Fruit fly (Drosophila melanogaster) whole organism, pupa: ENCODE measurements around the gene Pat1.

Experiments
- CG13204 ChIP-seq: fragments of 200-800 bp; sonication (Bioruptor generic); optimal IDR thresholded peaks from 2 replicates; lab custom pipeline; 2018; ENCODE audit warnings: missing biosample characterization, mild to moderate bottlenecking, missing genetic modification characterization, moderate library complexity
- CG14655 ChIP-seq: fragments of 200-800 bp; sonication (Bioruptor generic); optimal IDR thresholded peaks from 3 replicates; lab custom pipeline; 2017; ENCODE audit warnings: mild to moderate bottlenecking, missing biosample characterization, missing genetic modification reagents, missing genetic modification characterization
- CG32121 ChIP-seq: fragments of 200-800 bp; sonication (Bioruptor generic); IDR thresholded peaks from 2 replicates; pipeline ENCODE4 v1.3.6; 2022; ENCODE audit warnings: missing biosample characterization, missing genetic modification characterization
- CG4496 ChIP-seq: fragments of 200-800 bp; sonication (Bioruptor generic); IDR thresholded peaks from 3 replicates; pipeline ENCODE4 v1.3.6; 2022; ENCODE audit warnings: missing biosample characterization, missing genetic modification characterization
- D1 ChIP-seq: fragments of 200-800 bp; sonication (Bioruptor generic); optimal IDR thresholded peaks from 2 replicates; lab custom pipeline; 2018; ENCODE audit warnings: missing biosample characterization, mild to moderate bottlenecking, missing genetic modification characterization, moderate library complexity
- EcR ChIP-seq: fragments of 200-800 bp; sonication (Bioruptor generic); optimal IDR thresholded peaks from 3 replicates; lab custom pipeline; 2019; ENCODE audit warnings: missing biosample characterization, missing genetic modification characterization, mild to moderate bottlenecking, moderate library complexity, missing genetic modification reagents
- Pif1B ChIP-seq: fragments of 200-800 bp; sonication (Bioruptor generic); optimal IDR thresholded peaks from 3 replicates; lab custom pipeline; 2016; ENCODE audit warnings: missing biosample characterization, missing genetic modification characterization
- Snoo ChIP-seq: fragments of 200-800 bp; sonication (Bioruptor generic); optimal IDR thresholded peaks from 3 replicates; lab custom pipeline; 2017; ENCODE audit warnings: missing biosample characterization, mild to moderate bottlenecking, missing genetic modification characterization, inconsistent platforms
- gl ChIP-seq: fragments of 200-800 bp; sonication (Bioruptor generic); optimal IDR thresholded peaks from 2 replicates; lab custom pipeline; 2018; ENCODE audit warnings: missing biosample characterization, mild to moderate bottlenecking, missing genetic modification characterization

DNA sequence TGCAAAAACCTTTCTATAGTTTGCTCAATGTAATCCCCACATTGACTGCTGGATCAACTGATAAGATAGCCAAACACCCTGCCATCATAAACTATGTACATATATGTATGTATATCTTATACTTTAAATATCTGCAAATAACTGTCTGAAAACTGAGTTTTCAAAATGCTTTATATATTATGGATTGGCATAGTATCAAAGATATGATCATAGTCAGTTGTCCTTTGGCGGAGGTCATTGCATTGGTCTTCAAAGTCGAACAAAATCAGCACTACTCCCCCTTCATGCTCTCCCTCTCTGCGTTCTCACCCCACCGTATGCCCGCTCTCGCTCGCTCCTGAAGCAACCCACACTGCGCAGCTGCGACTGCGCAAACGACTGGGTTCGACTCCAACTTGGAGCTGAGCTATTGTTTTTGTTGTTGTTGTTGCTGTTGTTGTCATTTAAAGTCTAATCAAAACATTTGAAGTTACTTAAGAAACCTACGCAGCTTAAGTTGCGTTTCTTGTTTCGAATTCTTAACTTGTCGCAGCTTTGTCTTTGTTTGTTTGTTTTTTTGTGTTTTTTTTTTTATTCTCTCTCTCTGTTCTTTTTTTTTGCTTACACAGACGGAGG is 34.5 kb downstream of the Pat1 start:
- TF ChIP-seq CG14655 (GFP tag; lab: Kevin White, UChicago) (peak; percentile 28), Pif1B (GFP tag; lab: Kevin White, UChicago) (no peak), Snoo (tag; lab: Kevin White, UChicago) (no peak), CG32121 (GFP tag; lab: Robert Waterston, UW) (no peak), gl (no peak), D1 (tag; lab: Kevin White, UChicago) (no peak), EcR (no peak), CG4496 (GFP tag; lab: Robert Waterston, UW) (no peak), CG13204 (GFP tag; lab: Kevin White, UChicago) (no peak)
